Worm (Caenorhabditis elegans): ENCODE measurements around the gene T28A11.20.

DNA sequence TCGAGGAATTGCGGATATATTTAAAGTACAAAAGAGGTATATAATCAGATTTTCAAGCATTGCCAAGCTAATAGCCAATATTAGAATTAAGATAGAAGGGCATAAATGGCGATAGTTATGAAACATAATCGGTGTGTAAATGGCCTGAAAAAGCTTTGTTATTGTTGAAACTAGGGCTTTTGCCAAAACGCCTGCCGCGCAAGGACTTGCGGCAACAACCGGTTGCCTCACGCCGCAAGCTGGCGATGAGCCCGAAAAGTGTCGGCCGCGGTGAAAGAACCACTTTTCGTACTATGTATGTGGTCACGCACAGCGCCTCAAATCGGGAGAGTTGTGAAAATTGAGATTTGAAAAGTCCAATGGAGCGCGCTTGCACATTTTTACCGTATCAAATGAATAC lies 26.4 kb upstream of the T28A11.20 start:
- TF ChIP-seq tbx-7 (tag; optimal IDR thresholded peaks at IDR 0.05) (no peak), pat-9 (tag; optimal IDR thresholded peaks at IDR 0.05) (no peak), pha-4 (tag; optimal IDR thresholded peaks at IDR 0.05) (no peak), nhr-11 (tag; optimal IDR thresholded peaks at IDR 0.05) (no peak), nhr-232 (tag; optimal IDR thresholded peaks at IDR 0.05) (no peak), unc-55 (GFP tag; optimal IDR thresholded peaks at IDR 0.05) (no peak), lim-6 (tag; optimal IDR thresholded peaks at IDR 0.05) (no peak), C38D4.7 (GFP tag; optimal IDR thresholded peaks at IDR 0.05) (no peak), ttx-3 (tag; optimal IDR thresholded peaks at IDR 0.05) (no peak), pag-3 (tag; optimal IDR thresholded peaks at IDR 0.05; ENCODE audit: borderline replicate concordance) (no peak), F13H6.1 (tag; optimal IDR thresholded peaks at IDR 0.05) (no peak), pax-1 (tag; optimal IDR thresholded peaks at IDR 0.05) (no peak), pha-2 (tag; optimal IDR thresholded peaks at IDR 0.05) (no peak)
